Worm (Caenorhabditis elegans): Measurements from ENCODE around the gene mxl-1.
"Not testable (repeated sequence)": the region's sequence is repeated elsewhere in the genome, so short reads cannot be mapped to it uniquely, and the experiment has no call there.

Gene mxl-1

ce11 chrV:11281414-11282209 lies 37.0 kb downstream of the mxl-1 start (continued):
- no peak for TF ChIP-seq cnd-1 (tag; optimal IDR thresholded peaks at IDR 0.05)
- TF ChIP-seq unc-62 (GFP tag; optimal IDR thresholded peaks at IDR 0.05), result peak; percentile 39
- no peak for TF ChIP-seq tbx-8 (GFP tag; optimal IDR thresholded peaks at IDR 0.05)
- TF ChIP-seq nhr-2 (tag; optimal IDR thresholded peaks at IDR 0.05), result no peak
- no peak for TF ChIP-seq nhr-237 (tag; optimal IDR thresholded peaks at IDR 0.05)

- no peak for TF ChIP-seq drap-1 (GFP tag; optimal IDR thresholded peaks at IDR 0.05)
- TF ChIP-seq blmp-1 (tag; optimal IDR thresholded peaks at IDR 0.05), result no peak
- TF ChIP-seq ceh-43 (GFP tag; optimal IDR thresholded peaks at IDR 0.05), result no peak
- TF ChIP-seq nhr-237 (tag; optimal IDR thresholded peaks at IDR 0.05), result no peak
- no peak for TF ChIP-seq nhr-2 (tag; optimal IDR thresholded peaks at IDR 0.05)
- no peak for TF ChIP-seq unc-39 (tag; optimal IDR thresholded peaks at IDR 0.05)
- TF ChIP-seq cnd-1 (tag; optimal IDR thresholded peaks at IDR 0.05), result no peak
- TF ChIP-seq lsy-2 (tag; optimal IDR thresholded peaks at IDR 0.05), result no peak
- TF ChIP-seq sem-2 (GFP tag; optimal IDR thresholded peaks at IDR 0.05), result no peak
- TF ChIP-seq ces-1 (GFP tag; optimal IDR thresholded peaks at IDR 0.05), result no peak
- TF ChIP-seq elt-1 (tag; optimal IDR thresholded peaks at IDR 0.05; ENCODE audit: borderline replicate concordance, insufficient read depth), result no peak
- TF ChIP-seq nhr-12 (tag; optimal IDR thresholded peaks at IDR 0.05), result no peak
- no peak for TF ChIP-seq tbx-8 (GFP tag; optimal IDR thresholded peaks at IDR 0.05)
- no peak for TF ChIP-seq nhr-76 (tag; optimal IDR thresholded peaks at IDR 0.05)
- no peak for TF ChIP-seq M03D4.4 (tag; optimal IDR thresholded peaks at IDR 0.05)
These were observed 37.6 kb downstream of the mxl-1 start, which contains the start of gene gly-20 for ce11 chrV:11282272-11282671. gly-20 (plus strand) TSS chrV:11282572.

- not testable (repeated sequence) for TF ChIP-seq snpc-4 (tag; optimal IDR thresholded peaks at IDR 0.05); lin-13 (tag; optimal IDR thresholded peaks at IDR 0.05); lin-32 (GFP tag; optimal IDR thresholded peaks at IDR 0.05)
These were observed 41.5 kb downstream of the mxl-1 start, which contains the start of gene C03E10.3 for ce11 chrV:11286114-11286513. C03E10.3 (plus strand) TSS chrV:11286414.

- TF ChIP-seq ceh-83 (GFP tag; optimal IDR thresholded peaks at IDR 0.05) (no peak), nhr-28 (tag; optimal IDR thresholded peaks at IDR 0.05) (no peak), hlh-1 (tag; optimal IDR thresholded peaks at IDR 0.05) (no peak), zip-8 (tag; optimal IDR thresholded peaks at IDR 0.05) (no peak), ceh-39 (tag; optimal IDR thresholded peaks at IDR 0.05) (no peak), flh-1 (GFP tag; optimal IDR thresholded peaks at IDR 0.05) (no peak), lin-13 (tag; optimal IDR thresholded peaks at IDR 0.05) (no peak), bed-3 (GFP tag; optimal IDR thresholded peaks at IDR 0.05) (no peak), elt-1 (tag; optimal IDR thresholded peaks at IDR 0.05; ENCODE audit: borderline replicate concordance, insufficient read depth) (no peak), tbx-8 (GFP tag; optimal IDR thresholded peaks at IDR 0.05) (no peak), nhr-2 (tag; optimal IDR thresholded peaks at IDR 0.05) (no peak), ztf-11 (tag; optimal IDR thresholded peaks at IDR 0.05) (no peak), nhr-12 (tag; optimal IDR thresholded peaks at IDR 0.05) (no peak)
These were observed 46.2 kb downstream of the mxl-1 start, which contains the start of gene C03E10.1 for ce11 chrV:11290888-11291287. C03E10.1 (plus strand) TSS chrV:11291188.

ce11 chrV:11292682-11293081 lies 48.0 kb downstream of the mxl-1 start:
- TF ChIP-seq lsy-2 (tag; optimal IDR thresholded peaks at IDR 0.05) (no peak), sem-2 (GFP tag; optimal IDR thresholded peaks at IDR 0.05) (no peak), nhr-28 (tag; optimal IDR thresholded peaks at IDR 0.05) (no peak), sptf-1 (tag; optimal IDR thresholded peaks at IDR 0.05) (no peak), unc-39 (tag; optimal IDR thresholded peaks at IDR 0.05) (no peak), ham-2 (GFP tag; optimal IDR thresholded peaks at IDR 0.05) (no peak), flh-1 (GFP tag; optimal IDR thresholded peaks at IDR 0.05) (no peak), nhr-237 (tag; optimal IDR thresholded peaks at IDR 0.05) (no peak), pha-4 (tag; optimal IDR thresholded peaks at IDR 0.05) (no peak), snpc-4 (tag; optimal IDR thresholded peaks at IDR 0.05) (no peak)
